Worm (Caenorhabditis elegans) whole organism, mixed stage, embryonic: Measurements from ENCODE around the gene fln-2.
A peak's percentile ranks its signal among the peaks of the same experiment; 100 is the strongest.

Experiments
- M03D4.4 ChIP-seq: sonication (generic microtip); optimal IDR thresholded peaks from 2 replicates; lab custom pipeline; 2017; ENCODE audit warnings: mild to moderate bottlenecking, missing genetic modification characterization, missing compliant biosample characterization
- bed-3 ChIP-seq: fragments of 200-800 bp; sonication (Bioruptor generic); optimal IDR thresholded peaks from 3 replicates; lab custom pipeline; 2018; ENCODE audit warnings: mild to moderate bottlenecking, missing genetic modification characterization, moderate library complexity, missing compliant biosample characterization
- ceh-43 ChIP-seq: fragments of 200-800 bp; sonication (Bioruptor generic); optimal IDR thresholded peaks from 2 replicates; lab custom pipeline; 2018; ENCODE audit warnings: mild to moderate bottlenecking, missing genetic modification characterization, moderate library complexity, missing compliant biosample characterization
- ces-1 ChIP-seq: fragments of 150-350 bp; optimal IDR thresholded peaks from 2 replicates; lab custom pipeline; 2014; ENCODE audit warnings: missing biosample characterization, missing genetic modification reagents, missing genetic modification characterization
- cnd-1 ChIP-seq: fragments of 200-800 bp; sonication (Bioruptor generic); optimal IDR thresholded peaks from 2 replicates; lab custom pipeline; 2018; ENCODE audit warnings: mild to moderate bottlenecking, missing genetic modification characterization, missing compliant biosample characterization
- drap-1 ChIP-seq: fragments of 200-800 bp; sonication (Bioruptor generic); optimal IDR thresholded peaks from 3 replicates; lab custom pipeline; 2018; ENCODE audit warnings: mild to moderate bottlenecking, missing genetic modification characterization, missing compliant biosample characterization
- elt-1 ChIP-seq: sonication (generic microtip); optimal IDR thresholded peaks from 2 replicates; lab custom pipeline; 2017; ENCODE audit warnings: missing genetic modification characterization, mild to moderate bottlenecking, missing compliant biosample characterization, antibody characterized with exemption, moderate library complexity, borderline replicate concordance; ENCODE audit not compliant: insufficient read depth
- elt-3 ChIP-seq: fragments of 150-350 bp; optimal IDR thresholded peaks from 2 replicates; lab custom pipeline; 2014; ENCODE audit warnings: missing biosample characterization, missing genetic modification characterization
- flh-1 ChIP-seq: fragments of 200-800 bp; sonication (Bioruptor generic); optimal IDR thresholded peaks from 2 replicates; lab custom pipeline; 2018; ENCODE audit warnings: mild to moderate bottlenecking, missing genetic modification characterization, moderate library complexity, missing compliant biosample characterization
- ham-2 ChIP-seq: fragments of 200-800 bp; sonication (Bioruptor generic); optimal IDR thresholded peaks from 2 replicates; lab custom pipeline; 2018; ENCODE audit warnings: mild to moderate bottlenecking, missing genetic modification characterization, missing compliant biosample characterization
- hlh-1 ChIP-seq: fragments of 150-350 bp; optimal IDR thresholded peaks from 2 replicates; lab custom pipeline; 2014; ENCODE audit warnings: missing biosample characterization, missing genetic modification reagents, missing genetic modification characterization
- lin-13 ChIP-seq: fragments of 150-350 bp; optimal IDR thresholded peaks from 2 replicates; lab custom pipeline; 2014; ENCODE audit warnings: missing biosample characterization, missing genetic modification characterization
- lin-32 ChIP-seq: fragments of 200-800 bp; sonication (Bioruptor generic); optimal IDR thresholded peaks from 2 replicates; lab custom pipeline; 2018; ENCODE audit warnings: mild to moderate bottlenecking, missing genetic modification characterization, missing compliant biosample characterization
- mep-1 ChIP-seq: fragments of 150-350 bp; optimal IDR thresholded peaks from 2 replicates; lab custom pipeline; 2017; ENCODE audit warnings: missing biosample characterization, missing genetic modification reagents, missing genetic modification characterization, inconsistent platforms
- nhr-12 ChIP-seq: fragments of 150-350 bp; optimal IDR thresholded peaks from 2 replicates; lab custom pipeline; 2014; ENCODE audit warnings: missing biosample characterization, missing genetic modification characterization
- nhr-2 ChIP-seq: fragments of 150-350 bp; optimal IDR thresholded peaks from 2 replicates; lab custom pipeline; 2014; ENCODE audit warnings: missing biosample characterization, missing genetic modification characterization
- nhr-237 ChIP-seq: fragments of 150-350 bp; optimal IDR thresholded peaks from 2 replicates; lab custom pipeline; 2014; ENCODE audit warnings: missing biosample characterization, missing genetic modification characterization
- nhr-28 ChIP-seq: fragments of 150-350 bp; optimal IDR thresholded peaks from 2 replicates; lab custom pipeline; 2014; ENCODE audit warnings: missing biosample characterization, missing genetic modification characterization
- nhr-76 ChIP-seq: sonication (generic microtip); optimal IDR thresholded peaks from 2 replicates; lab custom pipeline; 2017; ENCODE audit warnings: missing biosample characterization, missing genetic modification characterization
- sem-2 ChIP-seq: fragments of 200-800 bp; sonication (Bioruptor generic); optimal IDR thresholded peaks from 2 replicates; lab custom pipeline; 2018; ENCODE audit warnings: mild to moderate bottlenecking, missing genetic modification characterization, missing compliant biosample characterization
- sptf-1 ChIP-seq: sonication (generic microtip); optimal IDR thresholded peaks from 2 replicates; lab custom pipeline; 2017; ENCODE audit warnings: mild to moderate bottlenecking, missing genetic modification characterization, moderate library complexity, missing compliant biosample characterization
- tbx-8 ChIP-seq: fragments of 200-800 bp; sonication (Bioruptor generic); optimal IDR thresholded peaks from 2 replicates; lab custom pipeline; 2018; ENCODE audit warnings: mild to moderate bottlenecking, missing genetic modification characterization, moderate library complexity, missing compliant biosample characterization
- unc-120 ChIP-seq: sonication (generic microtip); optimal IDR thresholded peaks from 2 replicates; lab custom pipeline; 2017; ENCODE audit warnings: missing genetic modification characterization, missing compliant biosample characterization; ENCODE audit not compliant: poor library complexity, severe bottlenecking
- unc-39 ChIP-seq: fragments of 150-350 bp; optimal IDR thresholded peaks from 2 replicates; lab custom pipeline; 2014; ENCODE audit warnings: missing biosample characterization, missing genetic modification characterization
- zip-8 ChIP-seq: fragments of 150-350 bp; optimal IDR thresholded peaks from 2 replicates; lab custom pipeline; 2014; ENCODE audit warnings: missing biosample characterization, missing genetic modification characterization
- ztf-11 ChIP-seq: fragments of 150-350 bp; optimal IDR thresholded peaks from 2 replicates; lab custom pipeline; 2014; ENCODE audit warnings: missing biosample characterization, missing genetic modification characterization

Gene fln-2

DNA sequence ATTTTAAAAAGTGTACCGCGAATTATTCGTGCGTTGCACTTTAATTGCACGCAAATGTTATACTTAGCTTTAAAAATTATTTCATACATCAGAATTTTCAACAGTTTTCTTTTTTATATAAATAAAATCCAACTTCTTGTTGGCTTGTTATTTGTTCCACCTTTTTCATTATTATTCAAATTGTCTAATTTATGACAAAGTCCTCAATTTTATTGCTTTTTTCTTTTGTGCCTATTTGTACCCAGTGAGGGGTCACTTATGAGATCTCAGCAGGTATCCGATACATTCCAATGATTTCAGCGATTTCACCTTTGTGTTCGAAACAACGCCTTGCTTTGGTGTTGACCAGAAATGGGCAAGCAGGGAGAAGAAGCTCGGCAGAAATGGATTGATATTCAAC, at the start of gene fln-2:
fln-2 (plus strand) TSS at position 301 of the 400 bp plus-strand sequence.
- TF ChIP-seq ceh-43 = no peak
- no peak for TF ChIP-seq lin-32 (GFP tag; lab: Kevin White, UChicago)
- no peak for TF ChIP-seq elt-3 (tag; lab: Kevin White, UChicago)
- no peak for TF ChIP-seq sem-2
- no peak for TF ChIP-seq ham-2 (GFP tag; lab: Kevin White, UChicago)
- TF ChIP-seq mep-1 (tag; lab: Kevin White, UChicago) = no peak
- TF ChIP-seq nhr-12 (tag; lab: Kevin White, UChicago) = no peak
- no peak for TF ChIP-seq unc-120 (tag; lab: Kevin White, UChicago)
- TF ChIP-seq cnd-1 (tag; lab: Kevin White, UChicago) = no peak
- no peak for TF ChIP-seq nhr-237 (tag; lab: Kevin White, UChicago)
- TF ChIP-seq bed-3 (GFP tag; lab: Kevin White, UChicago) = no peak
- no peak for TF ChIP-seq nhr-2 (tag; lab: Kevin White, UChicago)
- no peak for TF ChIP-seq flh-1 (GFP tag; lab: Kevin White, UChicago)
- TF ChIP-seq tbx-8 = no peak
- TF ChIP-seq lin-13 (tag; lab: Kevin White, UChicago) = no peak
- no peak for TF ChIP-seq sptf-1
- TF ChIP-seq elt-1 (tag; lab: Kevin White, UChicago) = no peak

DNA sequence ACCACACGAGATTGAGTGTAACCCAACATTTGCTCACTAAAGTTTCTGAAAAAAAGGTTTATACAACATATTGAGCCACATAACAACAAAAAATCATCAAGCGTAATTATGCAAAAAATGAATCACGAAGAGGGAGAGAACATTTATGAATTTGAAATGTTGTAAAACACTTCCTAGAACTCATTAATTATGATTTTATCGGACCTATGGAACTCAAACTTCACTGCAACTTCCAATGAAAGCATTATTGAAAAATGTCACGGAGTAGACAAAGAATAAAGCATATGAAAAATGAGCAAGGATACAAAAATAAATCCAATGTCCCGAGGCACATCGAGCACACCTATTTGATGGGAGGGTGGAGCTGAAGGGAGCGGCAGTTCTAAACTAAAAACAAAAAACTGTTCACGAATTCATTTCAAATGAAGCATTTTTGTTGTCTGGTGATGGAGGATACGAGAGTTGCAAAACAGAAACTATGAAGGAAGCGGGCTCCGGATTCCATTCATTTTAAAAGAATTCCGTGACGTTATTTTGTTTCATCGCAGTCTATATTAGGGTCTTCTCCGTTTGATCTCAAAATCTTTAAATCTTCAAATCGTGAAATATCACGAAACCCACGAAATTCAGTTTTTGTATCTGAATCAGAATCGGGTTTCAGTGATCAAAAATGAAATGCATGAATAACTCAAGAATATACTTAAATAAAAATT, 47.5 kb upstream of the fln-2 start, which contains the start of gene flp-20:
flp-20 (minus strand) TSS at position 51 of the 713 bp plus-strand sequence.
- TF ChIP-seq ces-1 (no peak), ztf-11 (tag; lab: Kevin White, UChicago) (no peak), unc-120 (tag; lab: Kevin White, UChicago) (no peak), zip-8 (tag; lab: Kevin White, UChicago) (no peak), M03D4.4 (tag; lab: Kevin White, UChicago) (no peak)

DNA sequence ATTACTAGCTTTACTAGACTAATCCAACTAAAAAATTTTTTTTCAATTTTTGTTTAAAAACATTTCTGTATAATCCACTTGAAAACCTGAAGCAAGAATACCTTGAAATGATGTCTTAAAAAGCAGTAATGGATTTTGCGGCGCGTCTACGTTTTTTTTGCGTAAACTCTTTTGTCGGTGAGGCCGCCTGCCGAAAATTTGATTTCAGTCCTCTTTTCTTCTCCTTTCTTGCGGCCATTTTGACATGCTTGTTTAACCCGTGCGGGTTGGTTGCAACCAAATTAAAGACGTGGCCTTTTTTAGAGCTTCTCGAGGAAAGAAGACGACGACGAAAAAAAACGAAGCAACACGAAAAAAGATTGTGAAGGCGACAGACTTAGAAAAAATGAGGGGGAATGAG, 36.4 kb upstream of the fln-2 start:
- no peak for TF ChIP-seq hlh-1 (tag; lab: Kevin White, UChicago)
- TF ChIP-seq ces-1 = peak; percentile 73

DNA sequence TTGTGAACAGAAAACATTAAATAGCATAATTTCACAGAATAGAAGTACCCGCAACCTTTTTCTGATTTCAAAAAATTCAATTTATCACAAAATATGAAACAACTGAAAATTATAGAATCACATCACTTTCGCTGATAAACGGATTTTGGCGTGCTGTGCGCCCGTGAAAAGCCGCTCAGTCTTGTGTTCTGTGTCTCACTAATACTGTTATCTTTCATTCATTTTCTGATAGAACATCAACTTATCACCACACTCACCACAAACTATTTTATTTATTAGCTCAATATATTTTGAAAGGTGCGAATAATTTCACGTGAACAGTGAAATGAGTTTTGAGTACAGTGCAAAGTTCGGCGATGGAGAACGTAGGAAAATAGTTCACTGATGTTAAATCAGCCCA, 33.4 kb upstream of the fln-2 start:
- TF ChIP-seq drap-1 (GFP tag; lab: Kevin White, UChicago) = no peak
- TF ChIP-seq, all 35 proteins: peak for 0

DNA sequence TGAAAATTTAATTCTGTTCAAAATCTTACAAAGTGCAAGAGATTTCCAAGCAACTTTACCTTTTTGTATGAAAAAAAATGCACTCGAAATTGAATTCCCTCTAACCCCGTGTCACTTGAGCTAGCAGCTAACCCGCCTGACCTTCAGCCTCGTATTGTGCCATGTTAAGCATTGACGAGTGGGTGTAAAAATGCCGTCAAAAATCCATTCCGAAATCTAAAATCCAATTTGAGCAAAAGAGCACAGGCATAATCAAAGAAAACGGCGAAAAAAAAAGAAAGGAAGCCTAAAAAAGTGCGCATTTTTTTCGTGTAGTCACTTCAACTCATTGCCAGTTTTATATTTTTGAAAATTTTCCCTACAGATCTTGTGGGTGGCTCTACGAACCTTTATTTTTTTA, 33.0 kb upstream of the fln-2 start, which contains the start of gene pkc-2:
pkc-2 (plus strand) TSS at position 318 of the 400 bp plus-strand sequence.
- no peak for TF ChIP-seq unc-39 (tag; lab: Kevin White, UChicago)
- TF ChIP-seq ces-1 = peak; percentile 10

ce11 chrX:9369927-9370326, 27.6 kb upstream of the fln-2 start:
- TF ChIP-seq zip-8 (tag; lab: Kevin White, UChicago) = no peak
- no peak for TF ChIP-seq bed-3 (GFP tag; lab: Kevin White, UChicago)
- TF ChIP-seq mep-1 (tag; lab: Kevin White, UChicago) = no peak
- no peak for TF ChIP-seq flh-1 (GFP tag; lab: Kevin White, UChicago)

DNA sequence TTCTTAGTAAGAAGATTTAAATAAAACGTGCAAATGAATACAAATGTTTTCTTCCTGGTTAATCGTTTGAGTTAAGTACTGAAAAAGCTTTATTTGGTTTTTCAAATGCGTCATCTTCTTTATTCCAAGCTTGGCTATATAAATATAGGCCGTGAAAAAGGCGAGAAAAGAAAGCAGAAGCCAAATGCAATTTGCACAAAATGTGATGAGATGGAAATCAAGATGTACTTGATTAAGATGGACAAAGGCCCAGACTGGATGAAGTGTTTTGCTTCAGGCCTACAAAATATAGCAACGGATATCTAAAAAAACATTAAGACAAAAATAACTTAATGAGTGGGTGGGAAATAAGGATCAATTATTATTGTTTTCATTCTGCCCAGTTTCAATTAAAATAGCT, 25.3 kb upstream of the fln-2 start:
- TF ChIP-seq nhr-28 (tag; lab: Kevin White, UChicago) = no peak
- no peak for TF ChIP-seq nhr-76 (tag; lab: Kevin White, UChicago)
- TF ChIP-seq ces-1 = peak; percentile 67
- TF ChIP-seq, all 35 proteins: peak for 1
